Worm (Caenorhabditis elegans): Measurements from ENCODE around the gene pck-3.

ce11 chrIV:5926643-5927042 lies 30.2 kb downstream of the pck-3 start:
- TF ChIP-seq unc-39 (tag; optimal IDR thresholded peaks at IDR 0.05), result no peak
- TF ChIP-seq ceh-82 (tag; optimal IDR thresholded peaks at IDR 0.05), result no peak
- no peak for TF ChIP-seq aly-2 (tag; optimal IDR thresholded peaks at IDR 0.05)
- TF ChIP-seq skn-1 (tag; optimal IDR thresholded peaks at IDR 0.05), result no peak
- no peak for TF ChIP-seq lin-39 (tag; optimal IDR thresholded peaks at IDR 0.05)
- TF ChIP-seq egl-27 (tag; optimal IDR thresholded peaks at IDR 0.05), result no peak
- TF ChIP-seq nhr-23 (tag; optimal IDR thresholded peaks at IDR 0.05), result peak; percentile 50
- no peak for TF ChIP-seq nhr-67 (tag; optimal IDR thresholded peaks at IDR 0.05)
- TF ChIP-seq daf-12 (tag; optimal IDR thresholded peaks at IDR 0.05), result no peak
- no peak for TF ChIP-seq fos-1 (tag; optimal IDR thresholded peaks at IDR 0.05)
- no peak for TF ChIP-seq jun-1 (tag; optimal IDR thresholded peaks at IDR 0.05)
- no peak for TF ChIP-seq pha-4 (tag; optimal IDR thresholded peaks at IDR 0.05)

Measured in whole organism, L3 larva.